In the genomic region with DNA sequence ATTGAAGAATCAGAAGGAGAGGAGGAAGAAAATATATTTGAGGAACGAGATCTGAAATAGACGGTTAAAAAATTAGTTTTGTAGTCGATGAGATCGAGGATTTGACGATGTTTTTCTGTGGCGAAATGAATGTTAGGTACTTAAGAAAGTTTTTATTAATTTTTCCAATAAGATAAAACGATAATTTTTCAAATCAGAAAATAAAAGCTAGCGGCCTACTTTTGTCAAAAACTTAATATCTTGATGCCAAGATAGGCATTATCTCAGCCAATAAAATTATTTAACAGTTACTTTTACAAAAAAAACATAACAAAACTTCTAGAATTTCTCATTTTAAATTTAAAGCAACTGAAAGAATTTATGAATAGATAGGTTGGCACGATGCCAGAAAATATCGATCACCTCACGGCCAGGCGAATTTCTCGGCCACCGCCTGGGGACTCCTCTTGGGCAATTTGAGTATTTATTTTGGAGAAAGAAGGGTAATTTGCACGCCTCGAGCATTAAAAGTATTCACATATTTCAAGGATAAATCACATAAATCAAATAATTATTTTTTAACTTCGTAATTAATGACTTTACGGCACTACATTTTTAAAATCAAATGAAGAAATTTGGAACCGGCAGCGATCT, we compare ENCODE assay signal across 1 worm cellular context.
A peak's percentile ranks its signal among the peaks of the same experiment; 100 is the strongest.
TF ChIP-seq lines count a peak whose summit lies in the region.

TSS of gene fubl-2 (minus strand) at position 51 of the 633 bp plus-strand sequence.

TF ChIP-seq in whole organism, L1 larva, 84 proteins besides CTCF, POLR2A, EP300 and RAD21 (continued from another document):
- TF ChIP-seq dsc-1 (tag; optimal IDR thresholded peaks at IDR 0.05; lab: Kevin White, UChicago) (peak; percentile 79), nhr-11 (tag; optimal IDR thresholded peaks at IDR 0.05; lab: Kevin White, UChicago) (no peak), ama-1 (optimal IDR thresholded peaks at IDR 0.05; lab: Kevin White, UChicago) (no peak), snu-23 (GFP tag; optimal IDR thresholded peaks at IDR 0.05; lab: Kevin White, UChicago) (peak; percentile 71)
TF ChIP-seq in whole organism, L1 larva: peak in this region for 42.
